Worm (Caenorhabditis elegans) whole organism, dauer: ENCODE data around the gene irld-15.
"Not testable (repeated sequence)": the region's sequence is repeated elsewhere in the genome, so short reads cannot be mapped to it uniquely, and the experiment has no call there.

Source experiments
- unc-62 ChIP-seq: sonication (generic microtip); optimal IDR thresholded peaks from 2 replicates; lab custom pipeline; 2017; ENCODE audit warnings: missing biosample characterization, missing genetic modification reagents, missing genetic modification characterization

irld-15 gene

ce11 chrV:2294577-2294976 is 9.1 kb downstream of the irld-15 start, which contains the start of gene nhr-226:
Gene nhr-226, plus strand, starts transcription at chrV:2294877.
- TF ChIP-seq unc-62 (GFP tag; lab: Kevin White, UChicago): no peak

ce11 chrV:2292240-2292639 is 11.4 kb downstream of the irld-15 start, which contains the start of gene nhr-115:
Gene nhr-115, plus strand, starts transcription at chrV:2292540.
- TF ChIP-seq unc-62 (GFP tag; lab: Kevin White, UChicago): no peak

- no peak for TF ChIP-seq unc-62 (GFP tag; lab: Kevin White, UChicago)
Observed at ce11 chrV:2290329-2290728, 13.3 kb downstream of the irld-15 start, which contains the start of gene nhr-225. Gene nhr-225, minus strand, starts transcription at chrV:2290474.

- no peak for TF ChIP-seq unc-62 (GFP tag; lab: Kevin White, UChicago)
Observed at ce11 chrV:2285107-2285506, 18.6 kb downstream of the irld-15 start, which contains the start of gene nhr-227. Gene nhr-227, plus strand, starts transcription at chrV:2285432.

ce11 chrV:2281499-2281898 is 22.2 kb downstream of the irld-15 start, which contains the start of gene nhr-228:
Gene nhr-228, plus strand, starts transcription at chrV:2281759.
- no peak for TF ChIP-seq unc-62 (GFP tag; lab: Kevin White, UChicago)

- no peak for TF ChIP-seq unc-62 (GFP tag; lab: Kevin White, UChicago)
Observed at ce11 chrV:2278543-2278942, 25.1 kb downstream of the irld-15 start, which contains the start of gene fbxa-137. Gene fbxa-137, plus strand, starts transcription at chrV:2278816.

ce11 chrV:2278052-2278451 is 25.6 kb downstream of the irld-15 start, which contains the start of gene nhr-59:
Gene nhr-59, minus strand, starts transcription at chrV:2278265.
- no peak for TF ChIP-seq unc-62 (GFP tag; lab: Kevin White, UChicago)

ce11 chrV:2277260-2277659 is 26.4 kb downstream of the irld-15 start:
- TF ChIP-seq unc-62 (GFP tag; lab: Kevin White, UChicago): no peak

ce11 chrV:2274253-2274892 is 29.3 kb downstream of the irld-15 start, which contains the start of the genes Y5H2A.4 and abu-4:
Gene Y5H2A.4, minus strand, starts transcription at chrV:2274353.
Gene abu-4, plus strand, starts transcription at chrV:2274842.
- no peak for TF ChIP-seq unc-62 (GFP tag; lab: Kevin White, UChicago)

- TF ChIP-seq unc-62 (GFP tag; lab: Kevin White, UChicago): no peak
Observed at ce11 chrV:2271750-2272149, 31.9 kb downstream of the irld-15 start, which contains the start of gene Y5H2A.1. Gene Y5H2A.1, minus strand, starts transcription at chrV:2271850.

- TF ChIP-seq unc-62 (GFP tag; lab: Kevin White, UChicago): no peak
Observed at ce11 chrV:2266958-2267357, 36.7 kb downstream of the irld-15 start, which contains the start of gene nhr-275. Gene nhr-275, minus strand, starts transcription at chrV:2267058.

ce11 chrV:2264925-2265324 is 38.8 kb downstream of the irld-15 start:
- no peak for TF ChIP-seq unc-62 (GFP tag; lab: Kevin White, UChicago)

- no peak for TF ChIP-seq unc-62 (GFP tag; lab: Kevin White, UChicago)
Observed at ce11 chrV:2264455-2264854, 39.2 kb downstream of the irld-15 start, which contains the start of gene nhr-183. Gene nhr-183, minus strand, starts transcription at chrV:2264634.

ce11 chrV:2260660-2261059 is 43.0 kb downstream of the irld-15 start, which contains the start of gene F41B5.12:
Gene F41B5.12, plus strand, starts transcription at chrV:2260960.
- TF ChIP-seq unc-62 (GFP tag; lab: Kevin White, UChicago): no peak

ce11 chrV:2259750-2260149 is 43.9 kb downstream of the irld-15 start, which contains the start of gene nhr-182:
Gene nhr-182, minus strand, starts transcription at chrV:2259927.
- no peak for TF ChIP-seq unc-62 (GFP tag; lab: Kevin White, UChicago)

- not testable (repeated sequence) for TF ChIP-seq unc-62 (GFP tag; lab: Kevin White, UChicago)
Observed at ce11 chrV:2255191-2255590, 48.5 kb downstream of the irld-15 start, which contains the start of gene F41B5.1. Gene F41B5.1, plus strand, starts transcription at chrV:2255533.
